Fruit fly (Drosophila melanogaster) whole organism, wandering third instar larva: ENCODE results near the gene shps.

ENCODE experiments used
- CG32264 ChIP-seq: fragments of 200-800 bp; sonication (Bioruptor generic); optimal IDR thresholded peaks from 2 replicates; lab custom pipeline; 2016; ENCODE audit warnings: missing biosample characterization, missing genetic modification characterization
- CG9705 ChIP-seq: fragments of 200-800 bp; sonication (Bioruptor generic); optimal IDR thresholded peaks from 2 replicates; lab custom pipeline; 2018; ENCODE audit warnings: missing biosample characterization, mild to moderate bottlenecking, missing genetic modification characterization
- Dfd ChIP-seq: fragments of >200 bp; optimal IDR thresholded peaks from 2 replicates; lab custom pipeline; 2017; ENCODE audit warnings: missing biosample characterization, missing genetic modification characterization
- Dif ChIP-seq: fragments of 200-275, 200-300 bp; sonication (Bioruptor generic); optimal IDR thresholded peaks from 2 replicates; lab custom pipeline; 2018; ENCODE audit warnings: missing biosample characterization, missing genetic modification characterization; ENCODE audit not compliant: partially characterized antibody
- GATAd ChIP-seq: sonication (Bioruptor generic); optimal IDR thresholded peaks from 2 replicates; lab custom pipeline; 2016; ENCODE audit warnings: missing biosample characterization, missing genetic modification characterization
- HLH106 ChIP-seq: fragments of 200-800 bp; optimal IDR thresholded peaks from 3 replicates; lab custom pipeline; 2019; ENCODE audit warnings: missing biosample characterization, mild to moderate bottlenecking, missing genetic modification characterization, moderate library complexity
- Hnf4 ChIP-seq: fragments of 200-800 bp; sonication (Bioruptor generic); optimal IDR thresholded peaks from 2 replicates; lab custom pipeline; 2016; ENCODE audit warnings: missing biosample characterization, mild to moderate bottlenecking, missing genetic modification characterization
- Hr83 ChIP-seq: fragments of 200-300 bp; sonication (Bioruptor generic); optimal IDR thresholded peaks from 2 replicates; lab custom pipeline; 2016; ENCODE audit warnings: missing biosample characterization, mild to moderate bottlenecking, missing genetic modification characterization, moderate library complexity; ENCODE audit not compliant: poor library complexity, severe bottlenecking
- Jra ChIP-seq: sonication (Bioruptor generic); optimal IDR thresholded peaks from 2 replicates; lab custom pipeline; 2016; ENCODE audit warnings: missing biosample characterization, missing genetic modification characterization
- Mio ChIP-seq: sonication (Bioruptor generic); optimal IDR thresholded peaks from 2 replicates; lab custom pipeline; 2016; ENCODE audit warnings: missing biosample characterization, missing genetic modification characterization
- Myc ChIP-seq: fragments of >200 bp; optimal IDR thresholded peaks from 2 replicates; lab custom pipeline; 2017
- N ChIP-seq: fragments of >200 bp; optimal IDR thresholded peaks from 2 replicates; lab custom pipeline; 2018; ENCODE audit warnings: missing biosample characterization, missing external identifiers, missing genetic modification characterization
- OdsH ChIP-seq: fragments of 200-800 bp; sonication (Bioruptor generic); optimal IDR thresholded peaks from 2 replicates; lab custom pipeline; 2016; ENCODE audit warnings: missing biosample characterization, mild to moderate bottlenecking, missing genetic modification characterization
- Rel ChIP-seq, 2 experiments: fragments of 200-800 bp; sonication (Bioruptor generic) in 1 of 2; optimal IDR thresholded peaks; 2 replicates in 1 of 2; 3 replicates in 1 of 2; lab custom pipeline; 2016 to 2019; ENCODE audit warnings: mild to moderate bottlenecking in 2 of 2, missing biosample characterization in 2 of 2, missing genetic modification characterization in 2 of 2, moderate library complexity in 1 of 2
- Sp1 ChIP-seq: fragments of 200-800 bp; sonication (Bioruptor generic); optimal IDR thresholded peaks from 3 replicates; lab custom pipeline; 2019; ENCODE audit warnings: missing biosample characterization, mild to moderate bottlenecking, missing genetic modification characterization, moderate library complexity
- Vsx2 ChIP-seq: fragments of 200-300, 225-300 bp; sonication (Bioruptor generic); optimal IDR thresholded peaks from 2 replicates; lab custom pipeline; 2018; ENCODE audit warnings: missing biosample characterization, missing genetic modification characterization; ENCODE audit not compliant: partially characterized antibody
- br ChIP-seq: fragments of 200-800 bp; sonication (Bioruptor generic); optimal IDR thresholded peaks from 2 replicates; lab custom pipeline; 2016; ENCODE audit warnings: missing biosample characterization, missing genetic modification characterization
- brk ChIP-seq: fragments of 200-800 bp; sonication (Bioruptor generic); optimal IDR thresholded peaks from 2 replicates; lab custom pipeline; 2016; ENCODE audit warnings: missing biosample characterization, mild to moderate bottlenecking, missing genetic modification characterization
- dl ChIP-seq, 2 experiments: fragments of 175-275, 200-275 bp in 1 of 2; fragments of 200-275 bp in 1 of 2; sonication (Bioruptor generic); optimal IDR thresholded peaks; lab custom pipeline; 2018; ENCODE audit warnings: mild to moderate bottlenecking in 2 of 2, missing biosample characterization in 2 of 2, missing genetic modification characterization in 2 of 2, moderate library complexity in 2 of 2; ENCODE audit not compliant: partially characterized antibody in 2 of 2, insufficient read depth in 1 of 2
- dmrt93B ChIP-seq: fragments of 200-800 bp; sonication (Bioruptor generic); optimal IDR thresholded peaks from 2 replicates; lab custom pipeline; 2018; ENCODE audit warnings: missing biosample characterization, mild to moderate bottlenecking, missing genetic modification characterization
- dsf ChIP-seq: sonication (Bioruptor generic); optimal IDR thresholded peaks from 2 replicates; lab custom pipeline; 2016; ENCODE audit warnings: missing biosample characterization, missing genetic modification characterization, borderline replicate concordance
- foxo ChIP-seq, 2 experiments: fragments of 200-800 bp; sonication (Bioruptor generic); optimal IDR thresholded peaks; 2 replicates in 1 of 2; 3 replicates in 1 of 2; lab custom pipeline; 2016 to 2017; ENCODE audit warnings: missing biosample characterization in 2 of 2, missing genetic modification characterization in 2 of 2
- fru ChIP-seq: fragments of 200-800 bp; sonication (Bioruptor generic); optimal IDR thresholded peaks from 3 replicates; lab custom pipeline; 2016; ENCODE audit warnings: missing biosample characterization, mild to moderate bottlenecking, missing genetic modification characterization
- h ChIP-seq: fragments of 200-800 bp; sonication (Bioruptor generic); optimal IDR thresholded peaks from 3 replicates; lab custom pipeline; 2016; ENCODE audit warnings: missing biosample characterization, mild to moderate bottlenecking, missing genetic modification characterization
- jim ChIP-seq: fragments of 175-275, 200-325 bp; sonication (Bioruptor generic); optimal IDR thresholded peaks from 2 replicates; lab custom pipeline; 2016; ENCODE audit warnings: missing biosample characterization, mild to moderate bottlenecking, missing genetic modification characterization
- lola ChIP-seq: fragments of >200 bp; optimal IDR thresholded peaks from 2 replicates; lab custom pipeline; 2017; ENCODE audit warnings: missing biosample characterization, missing genetic modification characterization
- pan ChIP-seq: fragments of >200 bp; optimal IDR thresholded peaks from 2 replicates; lab custom pipeline; 2017
- psq ChIP-seq: fragments of 200-800 bp; sonication (Bioruptor generic); optimal IDR thresholded peaks from 3 replicates; lab custom pipeline; 2017; ENCODE audit warnings: missing biosample characterization, mild to moderate bottlenecking, missing genetic modification characterization, moderate library complexity
- rgr ChIP-seq: fragments of 200-800 bp; sonication (Bioruptor generic); optimal IDR thresholded peaks from 3 replicates; lab custom pipeline; 2016; ENCODE audit warnings: missing biosample characterization, mild to moderate bottlenecking, missing genetic modification characterization

shps gene

dm6 chr3R:24231206-24231502, 48.2 kb upstream of the shps start:
- TF ChIP-seq Sp1 (GFP tag; lab: Kevin White, UChicago) (no peak), N (GFP tag; lab: Kevin White, UChicago) (peak; percentile 59), Mio (GFP tag; lab: Kevin White, UChicago) (no peak), dmrt93B (GFP tag; lab: Kevin White, UChicago) (no peak), h (GFP tag; lab: Kevin White, UChicago) (peak; percentile 2), Hr83 (GFP tag; lab: Kevin White, UChicago) (peak; percentile 59), Hnf4 (GFP tag; lab: Kevin White, UChicago) (peak; percentile 14), Myc (lab: Kevin White, UChicago) (no peak), Dif (GFP tag; lab: Kevin White, UChicago) (peak; percentile 7), Vsx2 (GFP tag; lab: Kevin White, UChicago) (no peak), Jra (GFP tag; lab: Kevin White, UChicago) (peak; percentile 35), psq (peak; percentile 96), foxo (GFP tag; optimal IDR thresholded peaks at IDR 0.05; lab: Kevin White, UChicago) (no peak), rgr (GFP tag; lab: Kevin White, UChicago) (peak; percentile 39), Dfd (GFP tag; lab: Kevin White, UChicago) (peak; percentile 56)

DNA sequence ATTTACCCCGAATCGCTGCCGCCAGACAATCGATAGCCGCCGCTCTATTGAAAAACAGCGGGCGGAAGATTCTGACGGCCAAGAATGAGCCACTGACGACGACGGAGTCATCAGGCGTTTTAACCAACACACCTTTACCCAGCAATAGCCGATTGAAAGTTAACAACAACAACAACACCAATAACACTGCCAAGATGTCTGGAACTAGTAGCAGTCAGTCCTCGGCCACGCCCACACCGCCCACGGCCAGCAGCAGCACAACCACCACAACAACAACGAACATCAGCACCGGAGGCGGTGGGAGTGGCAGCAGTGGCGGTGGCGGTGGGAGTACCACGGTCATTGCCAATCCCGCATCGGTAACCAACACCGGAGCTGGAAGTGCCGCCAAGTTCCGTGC, 47.5 kb upstream of the shps start:
- no peak for TF ChIP-seq CG9705 (GFP tag; lab: Kevin White, UChicago)
- TF ChIP-seq Jra (GFP tag; lab: Kevin White, UChicago) = no peak
- no peak for TF ChIP-seq Sp1 (GFP tag; lab: Kevin White, UChicago)
- TF ChIP-seq br (GFP tag; lab: Kevin White, UChicago) = no peak
- no peak for TF ChIP-seq Dfd (GFP tag; lab: Kevin White, UChicago)
- TF ChIP-seq jim (GFP tag; lab: Kevin White, UChicago) = no peak
- no peak for TF ChIP-seq dl (GFP tag; optimal IDR thresholded peaks at IDR 0.05; lab: Kevin White, UChicago; ENCODE audit: insufficient read depth in 1 of 2, partially characterized antibody in 2 of 2)
- TF ChIP-seq dmrt93B (GFP tag; lab: Kevin White, UChicago) = no peak
- no peak for TF ChIP-seq fru (GFP tag; lab: Kevin White, UChicago)
- TF ChIP-seq pan = no peak
- no peak for TF ChIP-seq psq
- TF ChIP-seq N (GFP tag; lab: Kevin White, UChicago) = no peak
- no peak for TF ChIP-seq lola (GFP tag; lab: Kevin White, UChicago)
- TF ChIP-seq dsf (GFP tag; lab: Kevin White, UChicago) = no peak
- TF ChIP-seq OdsH = no peak
- TF ChIP-seq CG32264 (GFP tag; lab: Kevin White, UChicago) = no peak
- no peak for TF ChIP-seq brk (GFP tag; lab: Kevin White, UChicago)
- no peak for TF ChIP-seq Rel (GFP tag; optimal IDR thresholded peaks at IDR 0.05; lab: Kevin White, UChicago)
- TF ChIP-seq Rel (tag; optimal IDR thresholded peaks at IDR 0.05; lab: Kevin White, UChicago) = no peak
- no peak for TF ChIP-seq Dif (GFP tag; lab: Kevin White, UChicago)
- TF ChIP-seq HLH106 (tag; lab: Kevin White, UChicago) = no peak

DNA sequence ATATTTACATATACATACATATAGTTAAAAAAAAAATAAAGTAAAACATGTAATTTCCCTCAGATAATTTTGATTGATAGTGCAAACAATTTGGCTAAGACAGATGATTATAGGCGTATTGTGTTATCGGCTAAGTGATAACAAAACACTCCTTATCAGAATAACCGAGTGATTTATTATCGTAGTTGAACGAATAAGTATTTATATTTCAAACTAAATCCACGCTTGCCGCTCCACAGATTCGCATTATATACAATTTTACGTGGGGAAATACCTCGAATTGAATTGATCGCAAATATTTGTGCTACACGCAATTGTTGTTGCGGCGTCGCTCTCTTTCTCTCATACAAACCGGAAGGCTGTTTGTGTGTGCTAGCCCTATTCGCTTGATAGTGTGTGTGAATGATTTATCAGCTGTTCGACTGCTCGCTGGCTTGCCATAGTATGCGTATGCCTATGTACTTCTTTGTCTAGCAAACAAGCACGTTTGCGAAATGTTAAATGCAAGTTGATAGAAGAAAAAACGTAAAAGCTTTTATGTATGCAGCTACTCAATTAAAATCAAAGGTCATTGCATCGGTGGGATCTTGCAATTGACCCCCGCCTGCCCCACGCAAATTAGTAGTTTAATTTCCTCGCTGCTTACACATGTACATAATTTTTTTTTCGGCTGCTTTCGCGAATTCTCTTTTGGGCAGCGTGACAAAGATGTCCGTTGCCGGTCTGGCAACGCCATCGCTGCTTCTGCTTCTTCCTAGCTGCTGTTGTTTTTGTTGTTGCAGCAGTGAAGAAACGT, 45.8 kb upstream of the shps start:
- TF ChIP-seq Dif (GFP tag; lab: Kevin White, UChicago) (no peak), psq (peak; percentile 86), GATAd (no peak), N (GFP tag; lab: Kevin White, UChicago) (no peak), Rel (GFP tag; optimal IDR thresholded peaks at IDR 0.05; lab: Kevin White, UChicago) (no peak), Rel (tag; optimal IDR thresholded peaks at IDR 0.05; lab: Kevin White, UChicago) (peak; percentile 90), foxo (GFP tag; optimal IDR thresholded peaks at IDR 0.05; lab: Kevin White, UChicago) (no peak)

dm6 chr3R:24234162-24234529, 45.2 kb upstream of the shps start:
- TF ChIP-seq Jra (GFP tag; lab: Kevin White, UChicago) = no peak
- peak; percentile 69 for TF ChIP-seq psq
- TF ChIP-seq Dfd (GFP tag; lab: Kevin White, UChicago) = no peak
- TF ChIP-seq Rel (GFP tag; optimal IDR thresholded peaks at IDR 0.05; lab: Kevin White, UChicago) = no peak
- TF ChIP-seq Rel (tag; optimal IDR thresholded peaks at IDR 0.05; lab: Kevin White, UChicago) = peak; percentile 7
